Fruit fly (Drosophila melanogaster): ENCODE results near the gene sofe.

sofe gene

dm6 chrX:10857376-10857775 is at the start of gene sofe, which contains the start of gene CG2186:
TSS of gene sofe (minus strand) at chrX:10857413.
TSS of gene CG2186 (plus strand) at chrX:10857655.
- no peak for TF ChIP-seq dan (GFP tag; IDR thresholded peaks at IDR 0.05)
- no peak for TF ChIP-seq sima (GFP tag; optimal IDR thresholded peaks at IDR 0.05)
- no peak for TF ChIP-seq btn (GFP tag; optimal IDR thresholded peaks at IDR 0.05)
- TF ChIP-seq CG9817 (tag; optimal IDR thresholded peaks at IDR 0.05): peak; percentile 45
- TF ChIP-seq CG2129 (GFP tag; IDR thresholded peaks at IDR 0.05; ENCODE audit: partially characterized antibody): peak; percentile 84
- peak; percentile 29 for TF ChIP-seq CG8388 (GFP tag; optimal IDR thresholded peaks at IDR 0.05)
- peak; percentile 5 for TF ChIP-seq NC2α (GFP tag; optimal IDR thresholded peaks at IDR 0.05)
- TF ChIP-seq NfI (GFP tag; optimal IDR thresholded peaks at IDR 0.05): peak; percentile 42
- peak; percentile 51 for TF ChIP-seq Deaf1 (tag; optimal IDR thresholded peaks at IDR 0.05)
- peak; percentile 90 for TF ChIP-seq knrl (GFP tag; IDR thresholded peaks at IDR 0.05; ENCODE audit: partially characterized antibody)
- no peak for TF ChIP-seq CG8281 (tag; optimal IDR thresholded peaks at IDR 0.05)
- peak; percentile 16 for TF ChIP-seq CG3281 (GFP tag; optimal IDR thresholded peaks at IDR 0.05)
- no peak for TF ChIP-seq CG10959 (GFP tag; IDR thresholded peaks at IDR 0.05)
- TF ChIP-seq Nf-YA (GFP tag; IDR thresholded peaks at IDR 0.05): no peak
- TF ChIP-seq caup (GFP tag; optimal IDR thresholded peaks at IDR 0.05; ENCODE audit: severe bottlenecking): peak; percentile 47
- peak; percentile 67 for TF ChIP-seq ind (GFP tag; optimal IDR thresholded peaks at IDR 0.05)
- peak; percentile 10 for TF ChIP-seq CG31388 (GFP tag; optimal IDR thresholded peaks at IDR 0.05)
- no peak for TF ChIP-seq fd102C (GFP tag; optimal IDR thresholded peaks at IDR 0.05)
- TF ChIP-seq Hr78 (GFP tag; optimal IDR thresholded peaks at IDR 0.05): no peak
- no peak for TF ChIP-seq org-1 (GFP tag; optimal IDR thresholded peaks at IDR 0.05)
- peak; percentile 44 for TF ChIP-seq vfl (GFP tag; optimal IDR thresholded peaks at IDR 0.05)
- no peak; the same call in 1 of the 2 replicates for TF ChIP-seq esg (GFP tag; conservative IDR thresholded peaks at IDR 0.05)
- peak; percentile 53 for TF ChIP-seq unpg (GFP tag; optimal IDR thresholded peaks at IDR 0.05)
- peak; percentile 87 for TF ChIP-seq Doc3 (GFP tag; IDR thresholded peaks at IDR 0.05; ENCODE audit: partially characterized antibody)
- TF ChIP-seq CG16779 (GFP tag; IDR thresholded peaks at IDR 0.05): no peak
- TF ChIP-seq Dref (GFP tag; IDR thresholded peaks at IDR 0.05): peak; percentile 69
- peak; percentile 60; the same call in 2 of the 3 replicates for TF ChIP-seq ci (GFP tag; IDR thresholded peaks at IDR 0.05)
- TF ChIP-seq hkb (optimal IDR thresholded peaks at IDR 0.05): no peak
- 0 out of 2 replicates have a peak, but pooled peaks have one; percentile 39 for TF ChIP-seq hkb (GFP tag; IDR thresholded peaks at IDR 0.05)
- no peak for TF ChIP-seq Dip2 (GFP tag; IDR thresholded peaks at IDR 0.05)
- TF ChIP-seq CG17568 (GFP tag; optimal IDR thresholded peaks at IDR 0.05): no peak
- TF ChIP-seq CG30403 (GFP tag; optimal IDR thresholded peaks at IDR 0.05): peak; percentile 80
- peak; percentile 38; the same call in 1 of the 2 replicates for TF ChIP-seq CG9215 (GFP tag; IDR thresholded peaks at IDR 0.05)
- no peak for TF ChIP-seq odd (GFP tag; optimal IDR thresholded peaks at IDR 0.05)
- no peak for TF ChIP-seq usp (GFP tag; optimal IDR thresholded peaks at IDR 0.05)
- TF ChIP-seq CG10462 (GFP tag; optimal IDR thresholded peaks at IDR 0.05): no peak
- peak; percentile 77 for TF ChIP-seq phol (tag; optimal IDR thresholded peaks at IDR 0.05)
- TF ChIP-seq CG10147 (GFP tag; optimal IDR thresholded peaks at IDR 0.05): peak; percentile 17
- TF ChIP-seq CG13287 (GFP tag; IDR thresholded peaks at IDR 0.05; ENCODE audit: partially characterized antibody): peak; percentile 91
- no peak for TF ChIP-seq CG14965 (GFP tag; optimal IDR thresholded peaks at IDR 0.05; ENCODE audit: borderline replicate concordance)
- TF ChIP-seq CG11504 (tag; optimal IDR thresholded peaks at IDR 0.05): peak; percentile 86
- TF ChIP-seq grn (GFP tag; optimal IDR thresholded peaks at IDR 0.05): no peak
- peak; percentile 40; the same call in 1 of the 2 replicates for TF ChIP-seq Atf6 (GFP tag; IDR thresholded peaks at IDR 0.05)
- peak; percentile 55 for TF ChIP-seq CG9797 (GFP tag; optimal IDR thresholded peaks at IDR 0.05)
- no peak for TF ChIP-seq CG12104 (GFP tag; optimal IDR thresholded peaks at IDR 0.05)
- no peak for TF ChIP-seq ham (GFP tag; IDR thresholded peaks at IDR 0.05)
- peak; percentile 80 for TF ChIP-seq CG14860 (GFP tag; IDR thresholded peaks at IDR 0.05; ENCODE audit: partially characterized antibody)
- TF ChIP-seq BEAF-32 (GFP tag; optimal IDR thresholded peaks at IDR 0.05): peak; percentile 91
- no peak for TF ChIP-seq toy (GFP tag; IDR thresholded peaks at IDR 0.05)
- peak; percentile 78 for TF ChIP-seq inv (GFP tag; IDR thresholded peaks at IDR 0.05; ENCODE audit: partially characterized antibody)
